Worm (Caenorhabditis elegans) whole organism, mixed stage, embryonic: Measurements from ENCODE around the gene C30H6.8.

ENCODE experiments used
- bed-3 ChIP-seq: fragments of 200-800 bp; sonication (Bioruptor generic); optimal IDR thresholded peaks from 3 replicates; lab custom pipeline; 2018; ENCODE audit warnings: mild to moderate bottlenecking, missing genetic modification characterization, moderate library complexity, missing compliant biosample characterization
- ceh-39 ChIP-seq: fragments of 150-350 bp; optimal IDR thresholded peaks from 2 replicates; lab custom pipeline; 2014; ENCODE audit warnings: missing biosample characterization, missing genetic modification characterization
- lin-13 ChIP-seq: fragments of 150-350 bp; optimal IDR thresholded peaks from 2 replicates; lab custom pipeline; 2014; ENCODE audit warnings: missing biosample characterization, missing genetic modification characterization
- lsy-2 ChIP-seq: fragments of 150-350 bp; optimal IDR thresholded peaks from 2 replicates; lab custom pipeline; 2014; ENCODE audit warnings: missing biosample characterization, missing genetic modification characterization
- nhr-12 ChIP-seq: fragments of 150-350 bp; optimal IDR thresholded peaks from 2 replicates; lab custom pipeline; 2014; ENCODE audit warnings: missing biosample characterization, missing genetic modification characterization
- nhr-28 ChIP-seq: fragments of 150-350 bp; optimal IDR thresholded peaks from 2 replicates; lab custom pipeline; 2014; ENCODE audit warnings: missing biosample characterization, missing genetic modification characterization
- pha-4 ChIP-seq: fragments of 150-350 bp; optimal IDR thresholded peaks from 2 replicates; lab custom pipeline; 2018; ENCODE audit warnings: missing biosample characterization, missing genetic modification reagents, missing genetic modification characterization
- snpc-4 ChIP-seq: fragments of 150-350 bp; optimal IDR thresholded peaks from 2 replicates; lab custom pipeline; 2014; ENCODE audit warnings: missing biosample characterization, missing genetic modification characterization
- unc-120 ChIP-seq: sonication (generic microtip); optimal IDR thresholded peaks from 2 replicates; lab custom pipeline; 2017; ENCODE audit warnings: missing genetic modification characterization, missing compliant biosample characterization; ENCODE audit not compliant: poor library complexity, severe bottlenecking
- unc-39 ChIP-seq: fragments of 150-350 bp; optimal IDR thresholded peaks from 2 replicates; lab custom pipeline; 2014; ENCODE audit warnings: missing biosample characterization, missing genetic modification characterization
- unc-62 ChIP-seq: fragments of 150-350 bp; optimal IDR thresholded peaks from 2 replicates; lab custom pipeline; 2014; ENCODE audit warnings: missing biosample characterization, missing genetic modification reagents, missing genetic modification characterization
- zip-8 ChIP-seq: fragments of 150-350 bp; optimal IDR thresholded peaks from 2 replicates; lab custom pipeline; 2014; ENCODE audit warnings: missing biosample characterization, missing genetic modification characterization
- ztf-11 ChIP-seq: fragments of 150-350 bp; optimal IDR thresholded peaks from 2 replicates; lab custom pipeline; 2014; ENCODE audit warnings: missing biosample characterization, missing genetic modification characterization

- TF ChIP-seq ztf-11 (tag; lab: Kevin White, UChicago) (no peak), zip-8 (tag; lab: Kevin White, UChicago) (no peak), lsy-2 (tag; lab: Kevin White, UChicago) (no peak), pha-4 (tag; lab: Kevin White, UChicago) (no peak), nhr-12 (no peak), nhr-28 (tag; lab: Kevin White, UChicago) (no peak), bed-3 (no peak), ceh-39 (tag; lab: Kevin White, UChicago) (no peak), unc-39 (tag; lab: Kevin White, UChicago) (no peak), lin-13 (tag; lab: Kevin White, UChicago) (no peak), unc-120 (no peak), snpc-4 (no peak), unc-62 (GFP tag; lab: Kevin White, UChicago) (no peak)
Observed at ce11 chrIV:17426970-17427369, 44.8 kb downstream of the C30H6.8 start.
